Worm (Caenorhabditis elegans): ENCODE measurements around the gene lat-2.

ce11 chrII:4392526-4393057 is 33.7 kb downstream of the lat-2 start, which contains the start of gene mlt-7:
- TF ChIP-seq attf-5 (GFP tag; optimal IDR thresholded peaks at IDR 0.05) (no peak), efl-1 (GFP tag; optimal IDR thresholded peaks at IDR 0.05) (no peak), dpl-1 (GFP tag; optimal IDR thresholded peaks at IDR 0.05) (no peak), ekl-4 (GFP tag; IDR thresholded peaks at IDR 0.05) (no peak), zim-3 (tag; optimal IDR thresholded peaks at IDR 0.05) (no peak), mxl-1 (tag; optimal IDR thresholded peaks at IDR 0.05) (no peak), sea-2 (GFP tag; IDR thresholded peaks at IDR 0.05) (no peak)

All from whole organism, young adult.